Worm (Caenorhabditis elegans) whole organism, young adult: ENCODE data around the gene kel-1.
"Not testable (repeated sequence)": the region's sequence is repeated elsewhere in the genome, so short reads cannot be mapped to it uniquely, and the experiment has no call there.

ENCODE experiments used
- C06A6.2 ChIP-seq: fragments of 200-800 bp; sonication (Bioruptor generic); conservative IDR thresholded peaks from 2 replicates; pipeline ENCODE4 v1.3.6; 2022; ENCODE audit warnings: missing genetic modification characterization, missing compliant biosample characterization
- D2030.7 ChIP-seq: fragments of 200-800 bp; sonication (Bioruptor generic); IDR thresholded peaks from 2 replicates; pipeline ENCODE4 v1.3.6; 2022; ENCODE audit warnings: missing genetic modification reagents, missing genetic modification characterization, missing compliant biosample characterization
- F33H1.4 ChIP-seq: fragments of 200-800 bp; sonication (Bioruptor generic); IDR thresholded peaks from 2 replicates; pipeline ENCODE4 v1.3.6; 2022; ENCODE audit warnings: missing genetic modification reagents, missing genetic modification characterization, missing compliant biosample characterization
- F49E8.2 ChIP-seq: sonication (generic microtip); optimal IDR thresholded peaks from 3 replicates; lab custom pipeline; 2017; ENCODE audit warnings: missing genetic modification characterization, mild to moderate bottlenecking, missing compliant biosample characterization, antibody characterized with exemption, moderate library complexity; ENCODE audit not compliant: insufficient read depth
- F52B5.7 ChIP-seq: sonication (generic microtip); optimal IDR thresholded peaks from 2 replicates; lab custom pipeline; 2016; ENCODE audit warnings: mild to moderate bottlenecking, missing genetic modification characterization, missing compliant biosample characterization
- aptf-3 ChIP-seq: fragments of 200-800 bp; sonication (Bioruptor generic); IDR thresholded peaks from 2 replicates; pipeline ENCODE4 v1.3.6; 2022; ENCODE audit warnings: missing genetic modification characterization, missing compliant biosample characterization
- cebp-1 ChIP-seq, 2 experiments: fragments of 200-800 bp in 1 of 2; sonication (Bioruptor generic) in 1 of 2; sonication (generic microtip) in 1 of 2; IDR thresholded peaks in 1 of 2; optimal IDR thresholded peaks in 1 of 2; 2 replicates each; pipeline versions ENCODE4 v1.3.6 to Lab custom; 2017 to 2022; ENCODE audit warnings: missing compliant biosample characterization in 2 of 2, missing genetic modification characterization in 2 of 2, mild to moderate bottlenecking in 1 of 2, missing genetic modification reagents in 1 of 2, moderate library complexity in 1 of 2
- ceh-100 ChIP-seq: fragments of 200-800 bp; sonication (Bioruptor generic); IDR thresholded peaks from 2 replicates; pipeline ENCODE4 v1.3.6; 2022; ENCODE audit warnings: missing genetic modification reagents, missing genetic modification characterization, missing compliant biosample characterization
- ceh-91 ChIP-seq: fragments of 200-800 bp; sonication (Bioruptor generic); IDR thresholded peaks from 2 replicates; pipeline ENCODE4 v1.3.6; 2022; ENCODE audit warnings: missing genetic modification reagents, missing genetic modification characterization, missing compliant biosample characterization
- dox-1 ChIP-seq: fragments of 200-800 bp; sonication (Bioruptor generic); IDR thresholded peaks from 2 replicates; pipeline ENCODE4 v1.3.6; 2022; ENCODE audit warnings: missing genetic modification reagents, missing genetic modification characterization, missing compliant biosample characterization
- dpl-1 ChIP-seq: fragments of 150-350 bp; optimal IDR thresholded peaks from 2 replicates; lab custom pipeline; 2014; ENCODE audit warnings: missing biosample characterization, missing genetic modification reagents, missing genetic modification characterization
- efl-1 ChIP-seq: fragments of 150-350 bp; optimal IDR thresholded peaks from 2 replicates; lab custom pipeline; 2014; ENCODE audit warnings: missing biosample characterization, missing genetic modification reagents, missing genetic modification characterization
- egrh-3 ChIP-seq: fragments of 200-800 bp; sonication (Bioruptor generic); IDR thresholded peaks from 2 replicates; pipeline ENCODE4 v1.3.6; 2022; ENCODE audit warnings: missing genetic modification reagents, missing genetic modification characterization, missing compliant biosample characterization
- ekl-4 ChIP-seq: fragments of 200-800 bp; sonication (Bioruptor generic); IDR thresholded peaks from 2 replicates; pipeline ENCODE4 v1.3.6; 2022; ENCODE audit warnings: missing genetic modification reagents, missing genetic modification characterization, missing compliant biosample characterization
- hsf-1 ChIP-seq: fragments of 200-800 bp; sonication (Bioruptor generic); IDR thresholded peaks from 2 replicates; pipeline ENCODE4 v1.3.6; 2022; ENCODE audit warnings: missing genetic modification reagents, missing genetic modification characterization, missing compliant biosample characterization
- lin-26 ChIP-seq: fragments of 200-800 bp; sonication (Bioruptor generic); IDR thresholded peaks from 2 replicates; pipeline ENCODE4 v1.3.6; 2022; ENCODE audit warnings: missing genetic modification reagents, missing genetic modification characterization, missing compliant biosample characterization
- lin-54 ChIP-seq: fragments of 200-800 bp; sonication (Bioruptor generic); optimal IDR thresholded peaks from 2 replicates; lab custom pipeline; 2018; ENCODE audit warnings: mild to moderate bottlenecking, missing genetic modification characterization, missing compliant biosample characterization
- lsl-1 ChIP-seq: fragments of 200-800 bp; sonication (Bioruptor generic); optimal IDR thresholded peaks from 2 replicates; lab custom pipeline; 2018; ENCODE audit warnings: mild to moderate bottlenecking, missing genetic modification characterization, moderate library complexity, missing compliant biosample characterization
- lsy-27 ChIP-seq: sonication (generic microtip); optimal IDR thresholded peaks from 2 replicates; lab custom pipeline; 2017; ENCODE audit warnings: missing genetic modification characterization, mild to moderate bottlenecking, missing compliant biosample characterization, antibody characterized with exemption, missing genotype, borderline replicate concordance; ENCODE audit not compliant: insufficient read depth
- madf-6 ChIP-seq: fragments of 200-800 bp; sonication (Bioruptor generic); IDR thresholded peaks from 2 replicates; pipeline ENCODE4 v1.3.6; 2022; ENCODE audit warnings: missing genetic modification reagents, missing genetic modification characterization, missing compliant biosample characterization
- madf-8 ChIP-seq: fragments of 200-800 bp; sonication (Bioruptor generic); conservative IDR thresholded peaks from 2 replicates; pipeline ENCODE4 v1.3.6; 2022; ENCODE audit warnings: missing genetic modification reagents, missing genetic modification characterization, missing compliant biosample characterization
- mcd-1 ChIP-seq: fragments of 200-800 bp; sonication (Bioruptor generic); IDR thresholded peaks from 2 replicates; pipeline ENCODE4 v1.3.6; 2022; ENCODE audit warnings: missing genetic modification reagents, missing genetic modification characterization, missing compliant biosample characterization
- nfyb-1 ChIP-seq: fragments of 200-800 bp; sonication (Bioruptor generic); IDR thresholded peaks from 2 replicates; pipeline ENCODE4 v1.3.6; 2022; ENCODE audit warnings: missing genetic modification reagents, missing genetic modification characterization, missing compliant biosample characterization
- nhr-80 ChIP-seq: sonication (generic microtip); optimal IDR thresholded peaks from 2 replicates; lab custom pipeline; 2016; ENCODE audit warnings: missing genetic modification characterization, missing compliant biosample characterization
- snpc-3.4 ChIP-seq: sonication (generic microtip); optimal IDR thresholded peaks from 2 replicates; lab custom pipeline; 2017; ENCODE audit warnings: missing genetic modification characterization, mild to moderate bottlenecking, missing compliant biosample characterization, antibody characterized with exemption, moderate library complexity, missing genotype, missing genetic modification reagents
- unc-130 ChIP-seq: sonication (generic microtip); optimal IDR thresholded peaks from 2 replicates; lab custom pipeline; 2016; ENCODE audit warnings: missing genetic modification reagents, missing genetic modification characterization, missing compliant biosample characterization
- xnd-1 ChIP-seq: sonication (generic microtip); optimal IDR thresholded peaks from 2 replicates; lab custom pipeline; 2016; ENCODE audit warnings: missing genotype, missing genetic modification reagents, missing genetic modification characterization, missing compliant biosample characterization
- zfh-2 ChIP-seq: fragments of 200-800 bp; sonication (Bioruptor generic); conservative IDR thresholded peaks from 2 replicates; pipeline ENCODE4 v1.3.6; 2022; ENCODE audit warnings: missing genetic modification reagents, missing genetic modification characterization, missing compliant biosample characterization
- ztf-18 ChIP-seq: sonication (generic microtip); optimal IDR thresholded peaks from 2 replicates; lab custom pipeline; 2016; ENCODE audit warnings: missing genotype, mild to moderate bottlenecking, missing genetic modification characterization, missing compliant biosample characterization

The kel-1 gene

ce11 chrII:11694432-11694831 is 5.7 kb downstream of the kel-1 start:
- TF ChIP-seq ztf-18 (tag; lab: Kevin White, UChicago) (peak; percentile 90), cebp-1 (GFP tag; IDR thresholded peaks at IDR 0.05; lab: Robert Waterston, UW) (no peak), cebp-1 (tag; optimal IDR thresholded peaks at IDR 0.05; lab: Kevin White, UChicago) (peak; percentile 32), dox-1 (peak; percentile 35; the same call in 1 of the 2 replicates), unc-130 (no peak), efl-1 (GFP tag; lab: Kevin White, UChicago) (peak; percentile 15)
- TF ChIP-seq, all 124 proteins: peak for 4

- peak; percentile 83 for TF ChIP-seq xnd-1 (tag; lab: Kevin White, UChicago)
- peak; percentile 69 for TF ChIP-seq ceh-91
- peak; percentile 14 for TF ChIP-seq F49E8.2
- TF ChIP-seq snpc-3.4 (tag; lab: Kevin White, UChicago), result peak; percentile 48
- peak; percentile 26; the same call in 1 of the 2 replicates for TF ChIP-seq C06A6.2 (GFP tag; lab: Robert Waterston, UW)
- TF ChIP-seq D2030.7, result peak; percentile 75
- TF ChIP-seq lsl-1 (GFP tag; lab: Kevin White, UChicago), result peak; percentile 95
- TF ChIP-seq ceh-100 (GFP tag; lab: Robert Waterston, UW), result peak; percentile 80
- TF ChIP-seq lin-26 (GFP tag; lab: Robert Waterston, UW), result peak; percentile 23; the same call in 1 of the 2 replicates
- not testable (repeated sequence) for TF ChIP-seq cebp-1 (GFP tag; IDR thresholded peaks at IDR 0.05; lab: Robert Waterston, UW)
- peak; percentile 1 for TF ChIP-seq cebp-1 (tag; optimal IDR thresholded peaks at IDR 0.05; lab: Kevin White, UChicago)
- TF ChIP-seq mcd-1, result peak; percentile 77
- TF ChIP-seq madf-6 (GFP tag; lab: Robert Waterston, UW), result peak; percentile 93
- TF ChIP-seq nhr-80 (tag; lab: Kevin White, UChicago), result peak; percentile 20
- peak; percentile 15 for TF ChIP-seq ztf-18 (tag; lab: Kevin White, UChicago)
- peak; percentile 81 for TF ChIP-seq madf-8 (GFP tag; lab: Robert Waterston, UW)
- peak; percentile 93 for TF ChIP-seq F33H1.4 (GFP tag; lab: Robert Waterston, UW)
- TF ChIP-seq lin-54 (GFP tag; lab: Kevin White, UChicago), result peak; percentile 40
- TF ChIP-seq efl-1 (GFP tag; lab: Kevin White, UChicago), result peak; percentile 85
- TF ChIP-seq dpl-1 (GFP tag; lab: Kevin White, UChicago), result peak; percentile 46
- 0 out of 2 replicates have a peak, but pooled peaks have one; percentile 9 for TF ChIP-seq egrh-3 (GFP tag; lab: Robert Waterston, UW)
- TF ChIP-seq dox-1, result peak; percentile 41; the same call in 1 of the 2 replicates
Measured at ce11 chrII:11695161-11695944, 6.6 kb downstream of the kel-1 start, which contains the start of gene tars-1. TSS of gene tars-1 (minus strand) at chrII:11695657.

- TF ChIP-seq dox-1 (no peak), nfyb-1 (no peak)
Measured at ce11 chrII:11695945-11696270, 7.2 kb downstream of the kel-1 start, which contains the start of gene xpf-1. TSS of gene xpf-1 (plus strand) at chrII:11696171.

- 0 out of 2 replicates have a peak, but pooled peaks have one; percentile 33 for TF ChIP-seq zfh-2 (GFP tag; lab: Robert Waterston, UW)
- no peak for TF ChIP-seq lsy-27 (tag; lab: Kevin White, UChicago)
- TF ChIP-seq aptf-3 (GFP tag; lab: Robert Waterston, UW), result 0 out of 2 replicates have a peak, but pooled peaks have one; percentile 28
Measured at ce11 chrII:11700200-11700599, 11.5 kb downstream of the kel-1 start, which contains the start of gene inos-1. TSS of gene inos-1 (minus strand) at chrII:11700300.

ce11 chrII:11700635-11701034 is 11.9 kb downstream of the kel-1 start:
- TF ChIP-seq hsf-1 (GFP tag; lab: Robert Waterston, UW), result peak; percentile 81; the same call in 1 of the 2 replicates
- peak; percentile 44 for TF ChIP-seq F33H1.4 (GFP tag; lab: Robert Waterston, UW)
- peak; percentile 59 for TF ChIP-seq efl-1 (GFP tag; lab: Kevin White, UChicago)
- TF ChIP-seq madf-6 (GFP tag; lab: Robert Waterston, UW), result peak; percentile 77
- peak; percentile 31 for TF ChIP-seq xnd-1 (tag; lab: Kevin White, UChicago)
- TF ChIP-seq ceh-91, result peak; percentile 16; the same call in 1 of the 2 replicates
- TF ChIP-seq madf-8 (GFP tag; lab: Robert Waterston, UW), result 0 out of 2 replicates have a peak, but pooled peaks have one; percentile 17
- TF ChIP-seq ekl-4 (GFP tag; lab: Robert Waterston, UW), result no peak
- no peak for TF ChIP-seq F52B5.7 (tag; lab: Kevin White, UChicago)
